Fruit fly (Drosophila melanogaster) whole organism, embryonic: ENCODE measurements around the gene Sfp78E.

Experiments used
- Aef1 ChIP-seq: fragments of 200-800 bp; sonication (Bioruptor generic); IDR thresholded peaks from 3 replicates; pipeline ENCODE4 v1.3.6; 2022; ENCODE audit warnings: missing biosample characterization, missing genetic modification characterization
- CG10543 ChIP-seq: fragments of 200-800 bp; sonication (Bioruptor generic); optimal IDR thresholded peaks from 3 replicates; lab custom pipeline; 2017; ENCODE audit warnings: missing biosample characterization, mild to moderate bottlenecking, missing genetic modification characterization, moderate library complexity
- CG12104 ChIP-seq: fragments of 200-800 bp; sonication (Bioruptor generic); optimal IDR thresholded peaks from 3 replicates; lab custom pipeline; 2016; ENCODE audit warnings: missing biosample characterization, missing genetic modification characterization
- CG1233 ChIP-seq: fragments of 200-800 bp; sonication (Bioruptor generic); optimal IDR thresholded peaks from 4 replicates; lab custom pipeline; 2018; ENCODE audit warnings: missing biosample characterization, mild to moderate bottlenecking, missing genetic modification characterization
- CG15479 ChIP-seq: fragments of 200-800 bp; sonication (Bioruptor generic); optimal IDR thresholded peaks from 3 replicates; lab custom pipeline; 2019; ENCODE audit warnings: missing biosample characterization, mild to moderate bottlenecking, missing genetic modification characterization, moderate library complexity
- CG1603 ChIP-seq: fragments of 200-800 bp; sonication (Bioruptor generic); optimal IDR thresholded peaks from 2 replicates; lab custom pipeline; 2019; ENCODE audit warnings: missing biosample characterization, mild to moderate bottlenecking, missing genetic modification characterization, moderate library complexity
- CG1647 ChIP-seq: fragments of 200-800 bp; sonication (Bioruptor generic); optimal IDR thresholded peaks from 3 replicates; lab custom pipeline; 2016; ENCODE audit warnings: missing biosample characterization, missing genetic modification characterization
- CG18011 ChIP-seq: fragments of 200-800 bp; sonication (Bioruptor generic); optimal IDR thresholded peaks from 2 replicates; lab custom pipeline; 2017; ENCODE audit warnings: missing biosample characterization, missing genetic modification characterization, mild to moderate bottlenecking, moderate library complexity, missing genotype
- CG18262 ChIP-seq: fragments of 200-800 bp; optimal IDR thresholded peaks from 3 replicates; lab custom pipeline; 2019; ENCODE audit warnings: missing biosample characterization, mild to moderate bottlenecking, missing genetic modification characterization, moderate library complexity
- CG2129 ChIP-seq: fragments of 200-800 bp; sonication (Bioruptor generic); IDR thresholded peaks from 2 replicates; pipeline ENCODE4 v1.3.6; 2022; ENCODE audit warnings: missing biosample characterization, missing genetic modification characterization; ENCODE audit not compliant: partially characterized antibody
- CG31441 ChIP-seq: fragments of 200-800 bp; sonication (Bioruptor generic); IDR thresholded peaks from 2 replicates; pipeline ENCODE4 v1.3.6; 2022; ENCODE audit warnings: missing biosample characterization, missing genetic modification characterization
- CG6175 ChIP-seq: fragments of 200-800 bp; sonication (Bioruptor generic); IDR thresholded peaks from 3 replicates; pipeline ENCODE4 v1.3.6; 2022; ENCODE audit warnings: missing biosample characterization, missing genetic modification characterization
- CG7357 ChIP-seq: fragments of 200-800 bp; sonication (Bioruptor generic); IDR thresholded peaks from 3 replicates; pipeline ENCODE4 v1.3.6; 2022; ENCODE audit warnings: missing biosample characterization, missing genetic modification characterization
- CG7963 ChIP-seq: fragments of 200-800 bp; sonication (Bioruptor generic); IDR thresholded peaks from 3 replicates; pipeline ENCODE4 v1.3.6; 2022; ENCODE audit warnings: missing biosample characterization, missing genetic modification characterization; ENCODE audit not compliant: partially characterized antibody
- CG8290 ChIP-seq, 3 experiments: fragments of 200-800 bp; sonication (Bioruptor generic); optimal IDR thresholded peaks; 2 replicates each; lab custom pipeline; 2016 to 2019; ENCODE audit warnings: missing biosample characterization in 3 of 3, missing genetic modification characterization in 3 of 3, mild to moderate bottlenecking in 2 of 3, moderate library complexity in 1 of 3
- CG9215 ChIP-seq: fragments of 200-800 bp; sonication (Bioruptor generic); IDR thresholded peaks from 2 replicates; pipeline ENCODE4 v1.3.6; 2022; ENCODE audit warnings: missing biosample characterization, missing genetic modification characterization
- CG9797 ChIP-seq: fragments of 200-800 bp; sonication (Bioruptor generic); optimal IDR thresholded peaks from 3 replicates; lab custom pipeline; 2018; ENCODE audit warnings: missing biosample characterization, mild to moderate bottlenecking, missing genetic modification characterization
- CTCF ChIP-seq: fragments of 200-800 bp; sonication (Bioruptor generic); optimal IDR thresholded peaks from 2 replicates; lab custom pipeline; 2017; ENCODE audit warnings: missing biosample characterization, mild to moderate bottlenecking, missing genetic modification characterization, moderate library complexity
- Gug ChIP-seq: fragments of 200-800 bp; sonication (Bioruptor generic); IDR thresholded peaks from 4 replicates; pipeline ENCODE4 v1.3.6; 2022; ENCODE audit warnings: missing biosample characterization, missing genetic modification characterization
- Lhr ChIP-seq: fragments of 200-800 bp; sonication (Bioruptor generic); optimal IDR thresholded peaks from 3 replicates; lab custom pipeline; 2017; ENCODE audit warnings: mild to moderate bottlenecking, missing biosample characterization, missing genetic modification reagents, missing genetic modification characterization
- Mes4 ChIP-seq: fragments of 200-800 bp; sonication (Bioruptor generic); optimal IDR thresholded peaks from 2 replicates; lab custom pipeline; 2016; ENCODE audit warnings: missing biosample characterization, missing genetic modification characterization
- NC2β ChIP-seq: fragments of 200-800 bp; sonication (Bioruptor generic); optimal IDR thresholded peaks from 2 replicates; lab custom pipeline; 2016; ENCODE audit warnings: missing biosample characterization, missing genetic modification characterization
- NFAT ChIP-seq: fragments of 200-800 bp; sonication (Bioruptor generic); IDR thresholded peaks from 2 replicates; pipeline ENCODE4 v1.3.6; 2022; ENCODE audit warnings: missing biosample characterization, missing genetic modification characterization
- PHDP ChIP-seq: fragments of 200-800 bp; sonication (Bioruptor generic); optimal IDR thresholded peaks from 3 replicates; lab custom pipeline; 2018; ENCODE audit warnings: missing biosample characterization, mild to moderate bottlenecking, missing genetic modification characterization, moderate library complexity
- Sox100B ChIP-seq: fragments of 200-800 bp; sonication (Bioruptor generic); optimal IDR thresholded peaks from 3 replicates; lab custom pipeline; 2018; ENCODE audit warnings: missing biosample characterization, mild to moderate bottlenecking, missing genetic modification characterization
- Sry-δ ChIP-seq: fragments of 200-800 bp; sonication (Bioruptor generic); optimal IDR thresholded peaks from 2 replicates; lab custom pipeline; 2016; ENCODE audit warnings: missing biosample characterization, missing genetic modification characterization
- az2 ChIP-seq: fragments of 200-800 bp; sonication (Bioruptor generic); optimal IDR thresholded peaks from 3 replicates; lab custom pipeline; 2016; ENCODE audit warnings: missing biosample characterization, missing genetic modification characterization
- cad ChIP-seq: fragments of >200 bp; optimal IDR thresholded peaks from 2 replicates; lab custom pipeline; 2017; ENCODE audit warnings: missing biosample characterization, missing genetic modification characterization
- chif ChIP-seq, 2 experiments: fragments of 200-800 bp; sonication (Bioruptor generic); optimal IDR thresholded peaks; 3 replicates each; lab custom pipeline; 2016; ENCODE audit warnings: missing biosample characterization in 2 of 2, missing genetic modification characterization in 2 of 2
- dmrt11E ChIP-seq: fragments of 200-800 bp; sonication (Bioruptor generic); optimal IDR thresholded peaks from 3 replicates; lab custom pipeline; 2018; ENCODE audit warnings: missing biosample characterization, mild to moderate bottlenecking, missing genetic modification characterization, moderate library complexity
- emc ChIP-seq: fragments of 200-800 bp; sonication (Bioruptor generic); optimal IDR thresholded peaks from 2 replicates; lab custom pipeline; 2016; ENCODE audit warnings: missing biosample characterization, missing genetic modification characterization
- ems ChIP-seq: fragments of 200-800 bp; sonication (Bioruptor generic); optimal IDR thresholded peaks from 3 replicates; lab custom pipeline; 2016; ENCODE audit warnings: missing biosample characterization, missing genetic modification characterization
- eve ChIP-seq, 2 experiments: fragments of >200 bp; optimal IDR thresholded peaks; 2 replicates each; lab custom pipeline; 2017; ENCODE audit warnings: missing biosample characterization in 2 of 2, missing genetic modification characterization in 2 of 2
- gce ChIP-seq: fragments of 200-800 bp; sonication (Bioruptor generic); IDR thresholded peaks from 3 replicates; pipeline ENCODE4 v1.3.6; 2022; ENCODE audit warnings: missing biosample characterization, missing genetic modification characterization
- gem ChIP-seq: fragments of 200-800 bp; sonication (Bioruptor generic); optimal IDR thresholded peaks from 2 replicates; lab custom pipeline; 2019; ENCODE audit warnings: missing biosample characterization, mild to moderate bottlenecking, missing genetic modification characterization, moderate library complexity
- gfzf ChIP-seq: fragments of 200-800 bp; sonication (Bioruptor generic); optimal IDR thresholded peaks from 2 replicates; lab custom pipeline; 2016; ENCODE audit warnings: missing biosample characterization, mild to moderate bottlenecking, missing genetic modification characterization, moderate library complexity
- lbe ChIP-seq: fragments of 200-800 bp; sonication (Bioruptor generic); optimal IDR thresholded peaks from 2 replicates; lab custom pipeline; 2016; ENCODE audit warnings: missing biosample characterization, mild to moderate bottlenecking, missing genetic modification characterization
- nau ChIP-seq: fragments of 200-800 bp; sonication (Bioruptor generic); optimal IDR thresholded peaks from 3 replicates; lab custom pipeline; 2017; ENCODE audit warnings: missing biosample characterization, mild to moderate bottlenecking, missing genetic modification characterization, missing genetic modification reagents
- org-1 ChIP-seq: fragments of 200-800 bp; sonication (Bioruptor generic); optimal IDR thresholded peaks from 2 replicates; lab custom pipeline; 2017; ENCODE audit warnings: missing biosample characterization, missing genetic modification characterization
- otp ChIP-seq: fragments of 200-800 bp; sonication (Bioruptor generic); IDR thresholded peaks from 3 replicates; pipeline ENCODE4, ENCODE4 v1.3.6; 2022; ENCODE audit warnings: missing biosample characterization, missing genetic modification characterization
- pum ChIP-seq: fragments of 200-800 bp; sonication (Bioruptor generic); optimal IDR thresholded peaks from 2 replicates; lab custom pipeline; 2016; ENCODE audit warnings: missing biosample characterization, missing genetic modification characterization
- row ChIP-seq: fragments of 200-800 bp; sonication (Bioruptor generic); IDR thresholded peaks from 3 replicates; pipeline ENCODE4 v1.3.6; 2022; ENCODE audit warnings: missing biosample characterization, missing genetic modification characterization
- sens-2 ChIP-seq: fragments of 200-800 bp; sonication (Bioruptor generic); IDR thresholded peaks from 2 replicates; pipeline ENCODE4 v1.3.6; 2022; ENCODE audit warnings: missing biosample characterization, missing genetic modification characterization
- sna ChIP-seq: fragments of 200-800 bp; sonication (Bioruptor generic); IDR thresholded peaks from 2 replicates; pipeline ENCODE4 v1.3.6; 2022; ENCODE audit warnings: missing biosample characterization, missing genetic modification characterization; ENCODE audit not compliant: partially characterized antibody
- tin ChIP-seq: fragments of 200-800 bp; sonication (Bioruptor generic); optimal IDR thresholded peaks from 3 replicates; lab custom pipeline; 2016; ENCODE audit warnings: missing biosample characterization, missing genetic modification characterization
- tll ChIP-seq, 2 experiments: fragments of 200-800 bp in 1 of 2; fragments of >200 bp in 1 of 2; sonication (Bioruptor generic) in 1 of 2; optimal IDR thresholded peaks; 2 replicates each; lab custom pipeline; 2017 to 2019; ENCODE audit warnings: missing biosample characterization in 2 of 2, missing genetic modification characterization in 2 of 2, mild to moderate bottlenecking in 1 of 2, moderate library complexity in 1 of 2
- tx ChIP-seq: fragments of 200-800 bp; sonication (Bioruptor generic); optimal IDR thresholded peaks from 2 replicates; lab custom pipeline; 2016; ENCODE audit warnings: missing biosample characterization, missing genetic modification characterization
- unpg ChIP-seq: fragments of 200-800 bp; sonication (Bioruptor generic); optimal IDR thresholded peaks from 3 replicates; lab custom pipeline; 2018; ENCODE audit warnings: missing biosample characterization, mild to moderate bottlenecking, missing genetic modification characterization, moderate library complexity
- usp ChIP-seq: fragments of >200 bp; optimal IDR thresholded peaks from 2 replicates; lab custom pipeline; 2017; ENCODE audit warnings: missing biosample characterization, missing genetic modification characterization
- yki ChIP-seq: fragments of >200 bp; optimal IDR thresholded peaks from 3 replicates; lab custom pipeline; 2018
- zen2 ChIP-seq: fragments of 200-800 bp; sonication (Bioruptor generic); IDR thresholded peaks from 3 replicates; pipeline ENCODE4 v1.3.6; 2022; ENCODE audit warnings: missing biosample characterization, missing genetic modification characterization; ENCODE audit not compliant: partially characterized antibody

Sfp78E gene

dm6 chr3L:21652768-21653167 lies 31.1 kb downstream of the Sfp78E start (continued):
- TF ChIP-seq Aef1 (peak; percentile 66), gfzf (GFP tag; lab: Kevin White, UChicago) (no peak), yki (lab: Kevin White, UChicago) (no peak), pum (GFP tag; lab: Kevin White, UChicago) (peak; percentile 78), CG8290 (GFP tag; optimal IDR thresholded peaks at IDR 0.05; lab: Kevin White, UChicago) (peak; percentile 65), CG8290 (tag; optimal IDR thresholded peaks at IDR 0.05; lab: Kevin White, UChicago) (peak; percentile 12 to 84), Gug (peak; percentile 70), tx (GFP tag; lab: Kevin White, UChicago) (peak; percentile 46), nau (no peak), CG10543 (no peak), CG1647 (peak; percentile 54), CG18011 (GFP tag; lab: Kevin White, UChicago) (no peak), CG1233 (GFP tag; lab: Kevin White, UChicago) (peak; percentile 70), NC2β (GFP tag; lab: Kevin White, UChicago) (peak; percentile 71), CG1603 (tag; lab: Kevin White, UChicago) (peak; percentile 78), CTCF (GFP tag; lab: Kevin White, UChicago) (peak; percentile 100), PHDP (tag; lab: Kevin White, UChicago) (peak; percentile 65), sna (GFP tag; lab: Robert Waterston, UW) (no peak), Lhr (GFP tag; lab: Kevin White, UChicago) (peak; percentile 85), CG9215 (GFP tag; lab: Robert Waterston, UW) (no peak; the same call in 1 of the 2 replicates), CG31441 (GFP tag; lab: Robert Waterston, UW) (peak; percentile 37; the same call in 1 of the 2 replicates), row (GFP tag; lab: Robert Waterston, UW) (peak; percentile 64), usp (no peak), eve (GFP tag; optimal IDR thresholded peaks at IDR 0.05; lab: Kevin White, UChicago) (no peak), tin (GFP tag; lab: Kevin White, UChicago) (peak; percentile 83), CG12104 (GFP tag; lab: Kevin White, UChicago) (no peak), CG7963 (no peak), unpg (GFP tag; lab: Kevin White, UChicago) (peak; percentile 67), gce (GFP tag; lab: Robert Waterston, UW) (no peak), gem (tag; lab: Kevin White, UChicago) (peak; percentile 76), org-1 (no peak), emc (no peak), sens-2 (GFP tag; lab: Robert Waterston, UW) (peak; percentile 32; the same call in 1 of the 2 replicates), dmrt11E (tag; lab: Kevin White, UChicago) (peak; percentile 64), CG7357 (GFP tag; lab: Robert Waterston, UW) (peak; percentile 59; the same call in 1 of the 3 replicates), az2 (GFP tag; lab: Kevin White, UChicago) (peak; percentile 83), CG2129 (GFP tag; lab: Robert Waterston, UW) (no peak), otp (peak; percentile 49; the same call in 1 of the 3 replicates), CG6175 (GFP tag; lab: Robert Waterston, UW) (peak; percentile 46; the same call in 1 of the 3 replicates), Sox100B (GFP tag; lab: Kevin White, UChicago) (no peak), lbe (no peak), Sry-δ (GFP tag; lab: Kevin White, UChicago) (peak; percentile 33), CG18262 (tag; lab: Kevin White, UChicago) (peak; percentile 57), NFAT (GFP tag; lab: Robert Waterston, UW) (peak; percentile 88), Mes4 (GFP tag; lab: Kevin White, UChicago) (peak; percentile 62), CG15479 (no peak), tll (GFP tag; optimal IDR thresholded peaks at IDR 0.05; lab: Kevin White, UChicago) (no peak), zen2 (GFP tag; lab: Robert Waterston, UW) (no peak), chif (GFP tag; optimal IDR thresholded peaks at IDR 0.05; lab: Kevin White, UChicago) (peak; percentile 54 to 91), CG9797 (GFP tag; lab: Kevin White, UChicago) (no peak), cad (no peak), ems (peak; percentile 33)
